Worm (Caenorhabditis elegans) whole organism, L4 larva: ENCODE results near the gene blos-1.

Source experiments
- F10B5.3 ChIP-seq: sonication (generic microtip); optimal IDR thresholded peaks from 2 replicates; lab custom pipeline; 2016; ENCODE audit warnings: mild to moderate bottlenecking, missing genetic modification characterization, missing compliant biosample characterization
- R02D3.7 ChIP-seq: fragments of 150-350 bp; sonication (generic microtip); optimal IDR thresholded peaks from 3 replicates; lab custom pipeline; 2014; ENCODE audit warnings: missing biosample characterization, missing genetic modification characterization
- ZK337.2 ChIP-seq: fragments of 200-800 bp; sonication (Bioruptor generic); IDR thresholded peaks from 2 replicates; pipeline ENCODE4 v1.3.6; 2022; ENCODE audit warnings: missing genetic modification reagents, missing genetic modification characterization, missing compliant biosample characterization
- ZK546.5 ChIP-seq, 2 experiments: sonication (generic microtip); optimal IDR thresholded peaks; 2 replicates each; lab custom pipeline; 2017; ENCODE audit warnings: missing biosample characterization in 2 of 2, missing genetic modification characterization in 2 of 2
- aha-1 ChIP-seq: fragments of 150-350 bp; peaks from one replicate; lab custom pipeline; 2014; ENCODE audit warnings: missing biosample characterization, missing genetic modification characterization
- attf-4 ChIP-seq: sonication (generic microtip); optimal IDR thresholded peaks from 3 replicates; lab custom pipeline; 2017; ENCODE audit warnings: missing biosample characterization, missing genetic modification characterization
- ceh-32 ChIP-seq: sonication (generic microtip); optimal IDR thresholded peaks from 2 replicates; lab custom pipeline; 2016; ENCODE audit warnings: mild to moderate bottlenecking, missing genetic modification characterization, missing compliant biosample characterization; ENCODE audit not compliant: poor library complexity
- ceh-62 ChIP-seq: sonication (generic microtip); optimal IDR thresholded peaks from 2 replicates; lab custom pipeline; 2017; ENCODE audit warnings: missing biosample characterization, missing genetic modification characterization
- ces-1 ChIP-seq: fragments of 150-350 bp; sonication (generic microtip); optimal IDR thresholded peaks from 4 replicates; lab custom pipeline; 2014; ENCODE audit warnings: missing biosample characterization, missing genetic modification reagents, missing genetic modification characterization
- ctbp-1 ChIP-seq: fragments of 200-800 bp; sonication (Bioruptor generic); IDR thresholded peaks from 2 replicates; pipeline ENCODE4 v1.3.6; 2022; ENCODE audit warnings: missing genetic modification reagents, missing genetic modification characterization, missing compliant biosample characterization
- dmd-8 ChIP-seq: fragments of 200-800 bp; sonication (Bioruptor generic); IDR thresholded peaks from 2 replicates; pipeline ENCODE4 v1.3.6; 2022; ENCODE audit warnings: missing genetic modification characterization, missing compliant biosample characterization
- duxl-1 ChIP-seq: sonication (generic microtip); optimal IDR thresholded peaks from 2 replicates; lab custom pipeline; 2016; ENCODE audit warnings: mild to moderate bottlenecking, missing genetic modification characterization, moderate library complexity, missing compliant biosample characterization; ENCODE audit not compliant: poor library complexity
- dve-1 ChIP-seq: sonication (generic microtip); optimal IDR thresholded peaks from 2 replicates; lab custom pipeline; 2017; ENCODE audit warnings: antibody characterized with exemption, mild to moderate bottlenecking, missing genetic modification characterization, missing compliant biosample characterization; ENCODE audit not compliant: insufficient read depth
- fkh-10 ChIP-seq: fragments of 150-350 bp; optimal IDR thresholded peaks from 2 replicates; lab custom pipeline; 2014; ENCODE audit warnings: missing biosample characterization, missing genetic modification reagents, missing genetic modification characterization
- gei-8 ChIP-seq: fragments of 200-800 bp; sonication (Bioruptor generic); optimal IDR thresholded peaks from 2 replicates; lab custom pipeline; 2018; ENCODE audit warnings: mild to moderate bottlenecking, missing genetic modification characterization, missing compliant biosample characterization
- hmg-1.1 ChIP-seq: fragments of 200-800 bp; sonication (Bioruptor generic); IDR thresholded peaks from 2 replicates; pipeline ENCODE4 v1.3.6; 2022; ENCODE audit warnings: missing genetic modification reagents, missing genetic modification characterization, missing compliant biosample characterization
- lir-3 ChIP-seq: sonication (generic microtip); optimal IDR thresholded peaks from 2 replicates; lab custom pipeline; 2016; ENCODE audit warnings: mild to moderate bottlenecking, missing genetic modification characterization, missing compliant biosample characterization
- lsy-2 ChIP-seq, 2 experiments: fragments of 150-350 bp in 1 of 2; sonication (generic microtip) in 1 of 2; optimal IDR thresholded peaks; 2 replicates each; lab custom pipeline; 2014 to 2017; ENCODE audit warnings: missing biosample characterization in 2 of 2, missing genetic modification characterization in 2 of 2
- madf-9 ChIP-seq: fragments of 200-800 bp; sonication (Bioruptor generic); conservative IDR thresholded peaks from 2 replicates; pipeline ENCODE4 v1.3.6; 2022; ENCODE audit warnings: missing genetic modification reagents, missing genetic modification characterization, missing compliant biosample characterization
- mxl-3 ChIP-seq: fragments of 200-800 bp; sonication (Bioruptor generic); optimal IDR thresholded peaks from 2 replicates; lab custom pipeline; 2018; ENCODE audit warnings: mild to moderate bottlenecking, missing genetic modification characterization, missing compliant biosample characterization
- nhr-25 ChIP-seq: sonication (generic microtip); optimal IDR thresholded peaks from 2 replicates; lab custom pipeline; 2017; ENCODE audit warnings: missing genetic modification characterization, mild to moderate bottlenecking, missing compliant biosample characterization, antibody characterized with exemption, moderate library complexity, borderline replicate concordance; ENCODE audit not compliant: insufficient read depth
- nhr-28 ChIP-seq: fragments of 150-350 bp; optimal IDR thresholded peaks from 2 replicates; lab custom pipeline; 2014; ENCODE audit warnings: missing biosample characterization, missing genetic modification characterization
- nhr-48 ChIP-seq: sonication (generic microtip); optimal IDR thresholded peaks from 2 replicates; lab custom pipeline; 2016; ENCODE audit warnings: mild to moderate bottlenecking, missing genetic modification characterization, missing compliant biosample characterization
- pqm-1 ChIP-seq: sonication (generic microtip); optimal IDR thresholded peaks from 2 replicates; lab custom pipeline; 2017; ENCODE audit warnings: missing biosample characterization, missing genetic modification characterization
- sdz-12 ChIP-seq: fragments of 200-800 bp; sonication (Bioruptor generic); optimal IDR thresholded peaks from 2 replicates; lab custom pipeline; 2018; ENCODE audit warnings: mild to moderate bottlenecking, missing genetic modification characterization, missing compliant biosample characterization
- skn-1 ChIP-seq: fragments of 150-350 bp; optimal IDR thresholded peaks from 2 replicates; lab custom pipeline; 2014; ENCODE audit warnings: missing biosample characterization, missing genetic modification characterization
- spr-1 ChIP-seq: sonication (generic microtip); optimal IDR thresholded peaks from 2 replicates; lab custom pipeline; 2016; ENCODE audit warnings: mild to moderate bottlenecking, missing genetic modification characterization, missing compliant biosample characterization
- spr-3 ChIP-seq: fragments of 200-800 bp; sonication (Bioruptor generic); optimal IDR thresholded peaks from 2 replicates; lab custom pipeline; 2018; ENCODE audit warnings: mild to moderate bottlenecking, missing genetic modification characterization, missing compliant biosample characterization
- unc-62 ChIP-seq, 3 experiments: fragments of 150-350 bp in 1 of 3; sonication (generic microtip); optimal IDR thresholded peaks in 2 of 3; peaks in 1 of 3; 1 replicate in 1 of 3; 2 replicates in 2 of 3; lab custom pipeline; 2014 to 2017; ENCODE audit warnings: missing biosample characterization in 3 of 3, missing genetic modification characterization in 3 of 3, missing genetic modification reagents in 3 of 3, missing genotype in 1 of 3

Gene blos-1

ce11 chrIII:10188912-10189311 is 22.8 kb downstream of the blos-1 start, which contains the start of gene epac-1:
epac-1 (plus strand) TSS chrIII:10189212.
- TF ChIP-seq nhr-25 (tag; lab: Kevin White, UChicago), result no peak
- TF ChIP-seq ceh-32 (tag; lab: Kevin White, UChicago), result no peak
- TF ChIP-seq F10B5.3 (tag; lab: Kevin White, UChicago), result no peak
- TF ChIP-seq ZK546.5 (tag; optimal IDR thresholded peaks at IDR 0.05; lab: Kevin White, UChicago), result no peak
- TF ChIP-seq ces-1 (GFP tag; lab: Kevin White, UChicago), result no peak
- TF ChIP-seq, all 104 proteins: peak for 0

ce11 chrIII:10187840-10188239 is 23.9 kb downstream of the blos-1 start:
- TF ChIP-seq lsy-2 (tag; optimal IDR thresholded peaks at IDR 0.05; lab: Kevin White, UChicago) (peak in 1 of 2 experiments; percentile 8), fkh-10 (GFP tag; lab: Kevin White, UChicago) (peak; percentile 75), hmg-1.1 (GFP tag; lab: Robert Waterston, UW) (peak; percentile 66), duxl-1 (tag; lab: Kevin White, UChicago) (no peak), ctbp-1 (GFP tag; lab: Robert Waterston, UW) (no peak), spr-1 (tag; lab: Kevin White, UChicago) (no peak), aha-1 (tag; lab: Kevin White, UChicago) (peak; percentile 43)

ce11 chrIII:10186160-10186559 is 25.6 kb downstream of the blos-1 start, which contains the start of gene unc-47:
unc-47 (minus strand) TSS chrIII:10186260.
- TF ChIP-seq unc-62 (GFP tag; optimal IDR thresholded peaks at IDR 0.05 in 1 of 2; lab: Kevin White, UChicago) (peak in 1 of 2 experiments; percentile 49), unc-62 (tag; optimal IDR thresholded peaks at IDR 0.05; lab: Kevin White, UChicago) (no peak), ceh-62 (tag; lab: Kevin White, UChicago) (no peak)

ce11 chrIII:10181868-10182267 is 29.9 kb downstream of the blos-1 start:
- TF ChIP-seq unc-62 (GFP tag; optimal IDR thresholded peaks at IDR 0.05 in 1 of 2; lab: Kevin White, UChicago), result peak in 1 of 2 experiments; percentile 90
- no peak for TF ChIP-seq unc-62 (tag; optimal IDR thresholded peaks at IDR 0.05; lab: Kevin White, UChicago)
- TF ChIP-seq sdz-12, result no peak

- TF ChIP-seq unc-62 (GFP tag; optimal IDR thresholded peaks at IDR 0.05 in 1 of 2; lab: Kevin White, UChicago) (peak in 1 of 2 experiments; percentile 97), unc-62 (tag; optimal IDR thresholded peaks at IDR 0.05; lab: Kevin White, UChicago) (no peak), dve-1 (no peak)
- TF ChIP-seq, all 104 proteins: peak for 1
Measured at ce11 chrIII:10179444-10179843, 32.3 kb downstream of the blos-1 start.

- TF ChIP-seq aha-1 (tag; lab: Kevin White, UChicago) (peak; percentile 95), R02D3.7 (no peak), unc-62 (GFP tag; optimal IDR thresholded peaks at IDR 0.05 in 1 of 2; lab: Kevin White, UChicago) (peak in 1 of 2 experiments; percentile 19), unc-62 (tag; optimal IDR thresholded peaks at IDR 0.05; lab: Kevin White, UChicago) (no peak), pqm-1 (no peak), dve-1 (no peak)
Measured at ce11 chrIII:10178552-10178951, 33.2 kb downstream of the blos-1 start.

- TF ChIP-seq skn-1 (tag; lab: Kevin White, UChicago), result no peak
- TF ChIP-seq unc-62 (GFP tag; optimal IDR thresholded peaks at IDR 0.05 in 1 of 2; lab: Kevin White, UChicago), result peak in 1 of 2 experiments; percentile 99
- no peak for TF ChIP-seq unc-62 (tag; optimal IDR thresholded peaks at IDR 0.05; lab: Kevin White, UChicago)
- no peak for TF ChIP-seq spr-3
Measured at ce11 chrIII:10178023-10178422, 33.7 kb downstream of the blos-1 start.

ce11 chrIII:10170265-10170664 is 41.5 kb downstream of the blos-1 start:
- TF ChIP-seq aha-1 (tag; lab: Kevin White, UChicago) (no peak), nhr-28 (tag; lab: Kevin White, UChicago) (peak; percentile 38), nhr-48 (tag; lab: Kevin White, UChicago) (no peak), dmd-8 (GFP tag; lab: Robert Waterston, UW) (no peak), ZK337.2 (GFP tag; lab: Robert Waterston, UW) (0 out of 2 replicates have a peak, but pooled peaks have one; percentile 34), nhr-25 (tag; lab: Kevin White, UChicago) (no peak), mxl-3 (GFP tag; lab: Kevin White, UChicago) (peak; percentile 58), madf-9 (no peak), attf-4 (tag; lab: Kevin White, UChicago) (no peak), sdz-12 (no peak), gei-8 (GFP tag; lab: Kevin White, UChicago) (no peak), lir-3 (tag; lab: Kevin White, UChicago) (no peak)
